Worm (Caenorhabditis elegans): ENCODE measurements around the gene hsp-3.

DNA sequence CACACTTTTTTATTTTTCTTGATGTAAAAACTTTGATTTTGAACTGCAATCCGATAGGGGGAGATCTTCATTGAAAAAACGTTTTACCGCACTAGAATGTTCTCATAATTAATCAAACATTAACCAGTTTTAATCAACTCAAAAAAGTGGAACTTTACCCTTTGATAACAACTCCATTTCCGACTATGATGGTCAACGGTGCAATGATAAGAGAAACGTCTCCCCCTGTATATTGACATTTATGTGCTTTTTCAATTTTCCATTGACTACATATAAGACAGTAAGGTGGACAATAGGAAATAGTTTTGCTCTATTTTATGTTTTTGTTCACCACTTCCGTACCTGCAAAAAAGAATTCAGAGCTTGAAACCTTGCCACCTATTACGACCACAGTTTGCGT lies 6.5 kb upstream of the hsp-3 start:
- TF ChIP-seq ztf-11 (tag; optimal IDR thresholded peaks at IDR 0.05): no peak
- TF ChIP-seq fkh-10 (GFP tag; optimal IDR thresholded peaks at IDR 0.05): no peak
- TF ChIP-seq cey-2 (tag; optimal IDR thresholded peaks at IDR 0.05; ENCODE audit: borderline replicate concordance, insufficient read depth): no peak
- no peak for TF ChIP-seq unc-62 (GFP tag; optimal IDR thresholded peaks at IDR 0.05 in 1 of 2)
- TF ChIP-seq unc-62 (tag; optimal IDR thresholded peaks at IDR 0.05): no peak
- no peak for TF ChIP-seq mdl-1 (tag; optimal IDR thresholded peaks at IDR 0.05)
- no peak for TF ChIP-seq aly-2 (tag; optimal IDR thresholded peaks at IDR 0.05)
- TF ChIP-seq nhr-76 (tag; optimal IDR thresholded peaks at IDR 0.05): no peak
- no peak for TF ChIP-seq ceh-28 (tag; optimal IDR thresholded peaks at IDR 0.05)
- TF ChIP-seq daf-12 (tag; optimal IDR thresholded peaks at IDR 0.05): no peak
- TF ChIP-seq nhr-25 (tag; optimal IDR thresholded peaks at IDR 0.05; ENCODE audit: borderline replicate concordance, insufficient read depth): no peak
- no peak for TF ChIP-seq F49E8.2 (tag; optimal IDR thresholded peaks at IDR 0.05; ENCODE audit: borderline replicate concordance)
- no peak for TF ChIP-seq mep-1 (tag; optimal IDR thresholded peaks at IDR 0.05)
- TF ChIP-seq T20F7.1 (GFP tag; optimal IDR thresholded peaks at IDR 0.05): no peak
